Worm (Caenorhabditis elegans) whole organism, young adult: ENCODE results near the gene T09A12.8.

Experiments
- B0019.2 ChIP-seq: fragments of 200-800 bp; sonication (Bioruptor generic); conservative IDR thresholded peaks from 2 replicates; pipeline ENCODE4 v1.3.6; 2022; ENCODE audit warnings: missing genetic modification reagents, missing genetic modification characterization, missing compliant biosample characterization
- B0035.1 ChIP-seq: sonication (generic microtip); optimal IDR thresholded peaks from 2 replicates; lab custom pipeline; 2016; ENCODE audit warnings: missing genetic modification characterization, mild to moderate bottlenecking, missing compliant biosample characterization, missing genotype, missing genetic modification reagents
- B0336.3 ChIP-seq: fragments of 200-800 bp; sonication (Bioruptor generic); IDR thresholded peaks from 2 replicates; pipeline ENCODE4 v1.3.6; 2022; ENCODE audit warnings: missing genetic modification characterization, missing compliant biosample characterization
- F10E7.11 ChIP-seq: sonication (generic microtip); optimal IDR thresholded peaks from 2 replicates; lab custom pipeline; 2017; ENCODE audit warnings: mild to moderate bottlenecking, missing genetic modification characterization, moderate library complexity, missing compliant biosample characterization
- F57A8.1 ChIP-seq: fragments of 200-800 bp; sonication (Bioruptor generic); optimal IDR thresholded peaks from 2 replicates; lab custom pipeline; 2018; ENCODE audit warnings: mild to moderate bottlenecking, missing genetic modification characterization, moderate library complexity, missing compliant biosample characterization
- K12H6.12 ChIP-seq: fragments of 200-800 bp; sonication (Bioruptor generic); optimal IDR thresholded peaks from 2 replicates; lab custom pipeline; 2018; ENCODE audit warnings: mild to moderate bottlenecking, missing genetic modification characterization, missing compliant biosample characterization
- Y56A3A.18 ChIP-seq: fragments of 200-800 bp; sonication (Bioruptor generic); IDR thresholded peaks from 2 replicates; pipeline ENCODE4 v1.3.6; 2022; ENCODE audit warnings: missing genetic modification reagents, missing genetic modification characterization, missing compliant biosample characterization
- Y79H2A.3 ChIP-seq: fragments of 200-800 bp; sonication (Bioruptor generic); conservative IDR thresholded peaks from 2 replicates; pipeline ENCODE4 v1.3.6; 2022; ENCODE audit warnings: missing genetic modification reagents, missing genetic modification characterization, missing compliant biosample characterization
- ama-1 ChIP-seq, 3 experiments: fragments of 150-350 bp in 1 of 3; sonication (generic microtip) in 2 of 3; optimal IDR thresholded peaks; 2 replicates each; lab custom pipeline; 2014 to 2018; ENCODE audit warnings: missing biosample characterization in 2 of 3, missing genetic modification characterization in 2 of 3, missing genetic modification reagents in 2 of 3
- aptf-2 ChIP-seq: fragments of 200-800 bp; sonication (Bioruptor generic); conservative IDR thresholded peaks from 2 replicates; pipeline ENCODE4 v1.3.6; 2022; ENCODE audit warnings: missing genetic modification reagents, missing genetic modification characterization, missing compliant biosample characterization
- atf-7 ChIP-seq: sonication (generic microtip); optimal IDR thresholded peaks from 2 replicates; lab custom pipeline; 2017; ENCODE audit warnings: mild to moderate bottlenecking, missing genetic modification characterization, missing compliant biosample characterization
- bed-2 ChIP-seq: fragments of 200-800 bp; sonication (Bioruptor generic); IDR thresholded peaks from 2 replicates; pipeline ENCODE4 v1.3.6; 2022; ENCODE audit warnings: missing genetic modification reagents, missing genetic modification characterization, missing compliant biosample characterization
- ceh-40 ChIP-seq: fragments of 200-800 bp; sonication (Bioruptor generic); IDR thresholded peaks from 2 replicates; pipeline ENCODE4 v1.3.6; 2022; ENCODE audit warnings: missing genetic modification characterization, missing compliant biosample characterization
- ceh-58 ChIP-seq: fragments of 200-800 bp; sonication (Bioruptor generic); IDR thresholded peaks from 2 replicates; pipeline ENCODE4 v1.3.6; 2022; ENCODE audit warnings: missing genetic modification characterization, missing compliant biosample characterization
- egl-18 ChIP-seq: fragments of 200-800 bp; sonication (Bioruptor generic); IDR thresholded peaks from 2 replicates; pipeline ENCODE4 v1.3.6; 2022; ENCODE audit warnings: missing genetic modification reagents, missing genetic modification characterization, missing compliant biosample characterization
- egl-44 ChIP-seq: fragments of 200-800 bp; sonication (Bioruptor generic); IDR thresholded peaks from 2 replicates; pipeline ENCODE4 v1.3.6; 2022; ENCODE audit warnings: missing genetic modification reagents, missing genetic modification characterization, missing compliant biosample characterization
- egrh-3 ChIP-seq: fragments of 200-800 bp; sonication (Bioruptor generic); IDR thresholded peaks from 2 replicates; pipeline ENCODE4 v1.3.6; 2022; ENCODE audit warnings: missing genetic modification reagents, missing genetic modification characterization, missing compliant biosample characterization
- ekl-4 ChIP-seq: fragments of 200-800 bp; sonication (Bioruptor generic); IDR thresholded peaks from 2 replicates; pipeline ENCODE4 v1.3.6; 2022; ENCODE audit warnings: missing genetic modification reagents, missing genetic modification characterization, missing compliant biosample characterization
- hlh-12 ChIP-seq: sonication (generic microtip); optimal IDR thresholded peaks from 2 replicates; lab custom pipeline; 2016; ENCODE audit warnings: missing genetic modification characterization, missing compliant biosample characterization
- hlh-26 ChIP-seq: fragments of 200-800 bp; sonication (Bioruptor generic); conservative IDR thresholded peaks from 2 replicates; pipeline ENCODE4 v1.3.6; 2022; ENCODE audit warnings: missing genetic modification reagents, missing genetic modification characterization, missing compliant biosample characterization
- hmg-1.2 ChIP-seq: fragments of 200-800 bp; sonication (Bioruptor generic); IDR thresholded peaks from 2 replicates; pipeline ENCODE4 v1.3.6; 2022; ENCODE audit warnings: missing genetic modification reagents, missing genetic modification characterization, missing compliant biosample characterization
- lag-1 ChIP-seq: fragments of 200-800 bp; sonication (Bioruptor generic); IDR thresholded peaks from 2 replicates; pipeline ENCODE4 v1.3.6; 2022; ENCODE audit warnings: missing genetic modification reagents, missing genetic modification characterization, missing compliant biosample characterization
- lir-1 ChIP-seq: fragments of 200-800 bp; sonication (Bioruptor generic); conservative IDR thresholded peaks from 2 replicates; pipeline ENCODE4 v1.3.6; 2022; ENCODE audit warnings: missing genetic modification reagents, missing genetic modification characterization, missing compliant biosample characterization
- madf-3 ChIP-seq: fragments of 200-800 bp; sonication (Bioruptor generic); IDR thresholded peaks from 2 replicates; pipeline ENCODE4 v1.3.6; 2022; ENCODE audit warnings: missing genetic modification reagents, missing genetic modification characterization, missing compliant biosample characterization
- nfya-2 ChIP-seq: fragments of 200-800 bp; sonication (Bioruptor generic); IDR thresholded peaks from 2 replicates; pipeline ENCODE4 v1.3.6; 2022; ENCODE audit warnings: missing genetic modification reagents, missing genetic modification characterization, missing compliant biosample characterization
- nhr-120 ChIP-seq: fragments of 200-800 bp; sonication (Bioruptor generic); IDR thresholded peaks from 2 replicates; pipeline ENCODE4 v1.3.6; 2022; ENCODE audit warnings: missing genetic modification characterization, missing compliant biosample characterization
- nhr-80 ChIP-seq: sonication (generic microtip); optimal IDR thresholded peaks from 2 replicates; lab custom pipeline; 2016; ENCODE audit warnings: missing genetic modification characterization, missing compliant biosample characterization
- snpc-3.4 ChIP-seq: sonication (generic microtip); optimal IDR thresholded peaks from 2 replicates; lab custom pipeline; 2017; ENCODE audit warnings: missing genetic modification characterization, mild to moderate bottlenecking, missing compliant biosample characterization, antibody characterized with exemption, moderate library complexity, missing genotype, missing genetic modification reagents
- somi-1 ChIP-seq: fragments of 200-800 bp; sonication (Bioruptor generic); optimal IDR thresholded peaks from 2 replicates; lab custom pipeline; 2018; ENCODE audit warnings: mild to moderate bottlenecking, missing genetic modification characterization, missing compliant biosample characterization
- tbp1 ChIP-seq: fragments of 200-800 bp; sonication (Bioruptor generic); optimal IDR thresholded peaks from 2 replicates; lab custom pipeline; 2018; ENCODE audit warnings: mild to moderate bottlenecking, missing genetic modification characterization, missing compliant biosample characterization
- tlf-1 ChIP-seq: fragments of 200-800 bp; sonication (Bioruptor generic); optimal IDR thresholded peaks from 2 replicates; lab custom pipeline; 2018; ENCODE audit warnings: mild to moderate bottlenecking, missing genetic modification characterization, missing compliant biosample characterization
- xnd-1 ChIP-seq: sonication (generic microtip); optimal IDR thresholded peaks from 2 replicates; lab custom pipeline; 2016; ENCODE audit warnings: missing genotype, missing genetic modification reagents, missing genetic modification characterization, missing compliant biosample characterization
- ztf-22 ChIP-seq: fragments of 200-800 bp; sonication (Bioruptor generic); optimal IDR thresholded peaks from 2 replicates; lab custom pipeline; 2018; ENCODE audit warnings: mild to moderate bottlenecking, missing genetic modification characterization, moderate library complexity, missing compliant biosample characterization

T09A12.8 gene

ce11 chrIV:8252856-8253255 lies 9.4 kb upstream of the T09A12.8 start (continued):
- TF ChIP-seq xnd-1 (tag; lab: Kevin White, UChicago) (no peak), lag-1 (GFP tag; lab: Robert Waterston, UW) (no peak), somi-1 (GFP tag; lab: Kevin White, UChicago) (peak; percentile 68), atf-7 (tag; lab: Kevin White, UChicago) (peak; percentile 66), nhr-120 (0 out of 2 replicates have a peak, but pooled peaks have one; percentile 51), F10E7.11 (tag; lab: Kevin White, UChicago) (peak; percentile 81), hlh-26 (GFP tag; lab: Robert Waterston, UW) (0 out of 2 replicates have a peak, but pooled peaks have one; percentile 22), ekl-4 (GFP tag; lab: Robert Waterston, UW) (peak; percentile 56; the same call in 1 of the 2 replicates), ceh-58 (GFP tag; lab: Robert Waterston, UW) (0 out of 2 replicates have a peak, but pooled peaks have one; percentile 71), bed-2 (GFP tag; lab: Robert Waterston, UW) (no peak), Y56A3A.18 (GFP tag; lab: Robert Waterston, UW) (peak; percentile 67; the same call in 1 of the 2 replicates), ztf-22 (peak; percentile 68), ama-1 (optimal IDR thresholded peaks at IDR 0.05; lab: Kevin White, UChicago) (no peak), ama-1 (GFP tag; optimal IDR thresholded peaks at IDR 0.05; lab: Kevin White, UChicago) (peak; percentile 69 to 96), egrh-3 (GFP tag; lab: Robert Waterston, UW) (0 out of 2 replicates have a peak, but pooled peaks have one; percentile 32)

ce11 chrIV:8251346-8251745 lies 7.8 kb upstream of the T09A12.8 start:
- TF ChIP-seq nhr-80, result peak; percentile 74
- TF ChIP-seq Y56A3A.18 (GFP tag; lab: Robert Waterston, UW), result no peak

- no peak for TF ChIP-seq egl-18 (GFP tag; lab: Robert Waterston, UW)
- no peak for TF ChIP-seq F10E7.11 (tag; lab: Kevin White, UChicago)
Observed at ce11 chrIV:8247341-8247740, 3.8 kb upstream of the T09A12.8 start.

ce11 chrIV:8244112-8244511 lies 613 bp upstream of the T09A12.8 start, which contains the start of gene T09A12.1:
T09A12.1 (plus strand) TSS chrIV:8244412.
- TF ChIP-seq K12H6.12, result no peak
- TF ChIP-seq madf-3 (GFP tag; lab: Robert Waterston, UW), result no peak
- no peak for TF ChIP-seq hmg-1.2 (GFP tag; lab: Robert Waterston, UW)
- TF ChIP-seq ceh-40 (GFP tag; lab: Robert Waterston, UW), result no peak
- no peak for TF ChIP-seq F57A8.1 (GFP tag; lab: Kevin White, UChicago)
- TF ChIP-seq nfya-2, result no peak
- no peak for TF ChIP-seq B0035.1 (tag; lab: Kevin White, UChicago)
- TF ChIP-seq hlh-12 (tag; lab: Kevin White, UChicago), result no peak
- no peak for TF ChIP-seq Y79H2A.3 (GFP tag; lab: Robert Waterston, UW)
- no peak for TF ChIP-seq tbp1 (GFP tag; lab: Kevin White, UChicago)
- no peak for TF ChIP-seq somi-1 (GFP tag; lab: Kevin White, UChicago)
- no peak for TF ChIP-seq aptf-2 (GFP tag; lab: Robert Waterston, UW)
- no peak for TF ChIP-seq lir-1 (GFP tag; lab: Robert Waterston, UW)
- TF ChIP-seq egl-44, result no peak
- no peak for TF ChIP-seq B0019.2
- TF ChIP-seq snpc-3.4 (tag; lab: Kevin White, UChicago), result no peak
- TF ChIP-seq tlf-1 (GFP tag; lab: Kevin White, UChicago), result no peak
- TF ChIP-seq B0336.3 (GFP tag; lab: Robert Waterston, UW), result no peak
